Fruit fly (Drosophila melanogaster) whole organism, embryonic: ENCODE results near the gene Acp63F.

Source experiments
- Aef1 ChIP-seq: fragments of 200-800 bp; sonication (Bioruptor generic); IDR thresholded peaks from 3 replicates; pipeline ENCODE4 v1.3.6; 2022; ENCODE audit warnings: missing biosample characterization, missing genetic modification characterization
- Awh ChIP-seq: fragments of 200-800 bp; sonication (Bioruptor generic); IDR thresholded peaks from 2 replicates; pipeline ENCODE4, ENCODE4 v1.3.6; 2022; ENCODE audit warnings: missing biosample characterization, missing genetic modification characterization
- B-H1 ChIP-seq: fragments of 200-800 bp; sonication (Bioruptor generic); IDR thresholded peaks from 3 replicates; pipeline ENCODE4 v1.3.6; 2022; ENCODE audit warnings: missing biosample characterization, missing genetic modification characterization
- B-H2 ChIP-seq: fragments of 200-800 bp; sonication (Bioruptor generic); optimal IDR thresholded peaks from 2 replicates; lab custom pipeline; 2018; ENCODE audit warnings: missing biosample characterization, mild to moderate bottlenecking, missing genetic modification characterization
- Bdp1 ChIP-seq: fragments of 200-800 bp; sonication (Bioruptor generic); optimal IDR thresholded peaks from 3 replicates; lab custom pipeline; 2016; ENCODE audit warnings: missing biosample characterization, missing genetic modification characterization
- BtbVII ChIP-seq: fragments of 200-800 bp; sonication (Bioruptor generic); optimal IDR thresholded peaks from 3 replicates; lab custom pipeline; 2017; ENCODE audit warnings: missing biosample characterization, mild to moderate bottlenecking, missing genetic modification characterization
- CG10147 ChIP-seq: fragments of 200-800 bp; sonication (Bioruptor generic); optimal IDR thresholded peaks from 2 replicates; lab custom pipeline; 2019; ENCODE audit warnings: missing biosample characterization, mild to moderate bottlenecking, missing genetic modification characterization, moderate library complexity
- CG10366 ChIP-seq: fragments of 200-800 bp; sonication (Bioruptor generic); IDR thresholded peaks from 2 replicates; pipeline ENCODE4 v1.3.6; 2022; ENCODE audit warnings: missing biosample characterization, missing genetic modification characterization
- CG11247 ChIP-seq: fragments of 200-800 bp; sonication (Bioruptor generic); IDR thresholded peaks from 2 replicates; pipeline ENCODE4 v1.3.6; 2022; ENCODE audit warnings: missing biosample characterization, missing genetic modification characterization
- CG11456 ChIP-seq: fragments of 200-800 bp; sonication (Bioruptor generic); IDR thresholded peaks from 3 replicates; pipeline ENCODE4 v1.3.6; 2022; ENCODE audit warnings: missing biosample characterization, missing genetic modification characterization
- CG11504 ChIP-seq: fragments of 200-800 bp; sonication (Bioruptor generic); optimal IDR thresholded peaks from 3 replicates; lab custom pipeline; 2019; ENCODE audit warnings: missing biosample characterization, mild to moderate bottlenecking, missing genetic modification characterization, moderate library complexity
- CG14965 ChIP-seq: fragments of 200-800 bp; sonication (Bioruptor generic); optimal IDR thresholded peaks from 2 replicates; lab custom pipeline; 2016; ENCODE audit warnings: missing biosample characterization, missing genetic modification characterization, borderline replicate concordance
- CG15011 ChIP-seq: fragments of 200-800 bp; sonication (Bioruptor generic); optimal IDR thresholded peaks from 3 replicates; lab custom pipeline; 2018; ENCODE audit warnings: missing biosample characterization, mild to moderate bottlenecking, missing genetic modification characterization
- CG15601 ChIP-seq: fragments of 200-800 bp; sonication (Bioruptor generic); optimal IDR thresholded peaks from 3 replicates; lab custom pipeline; 2019; ENCODE audit warnings: missing biosample characterization, mild to moderate bottlenecking, missing genetic modification characterization, moderate library complexity
- CG2678 ChIP-seq: fragments of 200-800 bp; sonication (Bioruptor generic); optimal IDR thresholded peaks from 3 replicates; lab custom pipeline; 2019; ENCODE audit warnings: missing biosample characterization, mild to moderate bottlenecking, missing genetic modification characterization, moderate library complexity
- CG34376 ChIP-seq: fragments of 200-800 bp; sonication (Bioruptor generic); optimal IDR thresholded peaks from 2 replicates; lab custom pipeline; 2018; ENCODE audit warnings: missing biosample characterization, mild to moderate bottlenecking, missing genetic modification characterization
- CG43689 ChIP-seq: fragments of 200-800 bp; sonication (Bioruptor generic); IDR thresholded peaks from 2 replicates; pipeline ENCODE4 v1.3.6; 2022; ENCODE audit warnings: missing biosample characterization, missing genetic modification characterization
- CG7987 ChIP-seq: fragments of 200-800 bp; sonication (Bioruptor generic); optimal IDR thresholded peaks from 2 replicates; lab custom pipeline; 2018; ENCODE audit warnings: missing biosample characterization, mild to moderate bottlenecking, missing genetic modification characterization, moderate library complexity
- Chrac-16 ChIP-seq: fragments of 200-800 bp; sonication (Bioruptor generic); optimal IDR thresholded peaks from 3 replicates; lab custom pipeline; 2016; ENCODE audit warnings: missing biosample characterization, missing genetic modification characterization
- D19B ChIP-seq: fragments of 200-800 bp; sonication (Bioruptor generic); optimal IDR thresholded peaks from 2 replicates; lab custom pipeline; 2017; ENCODE audit warnings: missing biosample characterization, mild to moderate bottlenecking, missing genetic modification characterization
- Deaf1 ChIP-seq: fragments of 200-800 bp; optimal IDR thresholded peaks from 3 replicates; lab custom pipeline; 2019; ENCODE audit warnings: missing biosample characterization, mild to moderate bottlenecking, missing genetic modification characterization, moderate library complexity
- Dek ChIP-seq: fragments of 200-800 bp; sonication (Bioruptor generic); optimal IDR thresholded peaks from 3 replicates; lab custom pipeline; 2019; ENCODE audit warnings: missing biosample characterization, mild to moderate bottlenecking, missing genetic modification characterization, moderate library complexity
- Dp ChIP-seq: fragments of 200-800 bp; sonication (Bioruptor generic); optimal IDR thresholded peaks from 2 replicates; lab custom pipeline; 2018; ENCODE audit warnings: missing biosample characterization, mild to moderate bottlenecking, missing genetic modification characterization, moderate library complexity
- Ets65A ChIP-seq: fragments of 200-800 bp; sonication (Bioruptor generic); peaks from one replicate; lab custom pipeline; 2016; ENCODE audit warnings: missing biosample characterization, missing genetic modification characterization
- H2.0 ChIP-seq: fragments of 200-800 bp; sonication (Bioruptor generic); IDR thresholded peaks from 2 replicates; pipeline ENCODE4 v1.3.6; 2022; ENCODE audit warnings: missing biosample characterization, missing genetic modification characterization
- HLH3B ChIP-seq: fragments of 200-800 bp; sonication (Bioruptor generic); IDR thresholded peaks from 2 replicates; pipeline ENCODE4 v1.3.6; 2022; ENCODE audit warnings: missing biosample characterization, missing genetic modification characterization
- Hand ChIP-seq: fragments of 200-800 bp; sonication (Bioruptor generic); optimal IDR thresholded peaks from 2 replicates; lab custom pipeline; 2017; ENCODE audit warnings: mild to moderate bottlenecking, missing biosample characterization, missing genetic modification reagents, missing genetic modification characterization
- HmgD ChIP-seq: fragments of 200-800 bp; sonication (Bioruptor generic); optimal IDR thresholded peaks from 3 replicates; lab custom pipeline; 2016; ENCODE audit warnings: missing biosample characterization, missing genetic modification characterization
- Hr3 ChIP-seq: fragments of 200-800 bp; sonication (Bioruptor generic); optimal IDR thresholded peaks from 3 replicates; lab custom pipeline; 2016; ENCODE audit warnings: missing biosample characterization, missing genetic modification characterization
- Hsf ChIP-seq: fragments of 200-800 bp; sonication (Bioruptor generic); optimal IDR thresholded peaks from 3 replicates; lab custom pipeline; 2016; ENCODE audit warnings: missing biosample characterization, missing genetic modification characterization
- Jarid2 ChIP-seq: fragments of 200-800 bp; sonication (Bioruptor generic); optimal IDR thresholded peaks from 3 replicates; lab custom pipeline; 2017; ENCODE audit warnings: mild to moderate bottlenecking, missing biosample characterization, missing genetic modification reagents, missing genetic modification characterization
- Mrtf ChIP-seq: fragments of 200-800 bp; sonication (Bioruptor generic); IDR thresholded peaks from 3 replicates; pipeline ENCODE4 v1.3.6; 2022; ENCODE audit warnings: missing biosample characterization, missing genetic modification characterization
- Myb ChIP-seq: fragments of 200-800 bp; sonication (Bioruptor generic); optimal IDR thresholded peaks from 2 replicates; lab custom pipeline; 2016; ENCODE audit warnings: missing biosample characterization, missing genetic modification characterization
- PHDP ChIP-seq: fragments of 200-800 bp; sonication (Bioruptor generic); optimal IDR thresholded peaks from 3 replicates; lab custom pipeline; 2018; ENCODE audit warnings: missing biosample characterization, mild to moderate bottlenecking, missing genetic modification characterization, moderate library complexity
- Poxn ChIP-seq: fragments of 200-800 bp; sonication (Bioruptor generic); IDR thresholded peaks from 2 replicates; pipeline ENCODE4 v1.3.6; 2022; ENCODE audit warnings: missing biosample characterization, missing genetic modification characterization
- Ravus ChIP-seq: fragments of 200-800 bp; sonication (Bioruptor generic); IDR thresholded peaks from 2 replicates; pipeline ENCODE4 v1.3.6; 2022; ENCODE audit warnings: missing biosample characterization, missing genetic modification characterization
- Scr ChIP-seq: fragments of 200-800 bp; sonication (Bioruptor generic); IDR thresholded peaks from 2 replicates; pipeline ENCODE4 v1.3.6; 2022; ENCODE audit warnings: missing biosample characterization, missing genetic modification characterization; ENCODE audit not compliant: partially characterized antibody
- Sox100B ChIP-seq: fragments of 200-800 bp; sonication (Bioruptor generic); optimal IDR thresholded peaks from 3 replicates; lab custom pipeline; 2018; ENCODE audit warnings: missing biosample characterization, mild to moderate bottlenecking, missing genetic modification characterization
- YL-1 ChIP-seq: fragments of 200-800 bp; sonication (Bioruptor generic); optimal IDR thresholded peaks from 3 replicates; lab custom pipeline; 2017; ENCODE audit warnings: missing biosample characterization, mild to moderate bottlenecking, missing genetic modification characterization
- bsh ChIP-seq, 2 experiments: fragments of 200-800 bp; sonication (Bioruptor generic); optimal IDR thresholded peaks; 2 replicates each; lab custom pipeline; 2017 to 2018; ENCODE audit warnings: mild to moderate bottlenecking in 2 of 2, missing biosample characterization in 2 of 2, missing genetic modification characterization in 2 of 2, moderate library complexity in 1 of 2
- fd3F ChIP-seq: fragments of 200-800 bp; sonication (Bioruptor generic); optimal IDR thresholded peaks from 2 replicates; lab custom pipeline; 2018; ENCODE audit warnings: missing biosample characterization, mild to moderate bottlenecking, missing genetic modification characterization, moderate library complexity
- gcm ChIP-seq: fragments of 200-800 bp; sonication (Bioruptor generic); optimal IDR thresholded peaks from 2 replicates; lab custom pipeline; 2019; ENCODE audit warnings: missing biosample characterization, mild to moderate bottlenecking, missing genetic modification characterization, moderate library complexity
- grau ChIP-seq: fragments of 200-800 bp; optimal IDR thresholded peaks from 3 replicates; lab custom pipeline; 2019; ENCODE audit warnings: missing biosample characterization, mild to moderate bottlenecking, missing genetic modification characterization, moderate library complexity
- ham ChIP-seq: fragments of 200-800 bp; sonication (Bioruptor generic); IDR thresholded peaks from 2 replicates; pipeline ENCODE4 v1.3.6; 2022; ENCODE audit warnings: missing biosample characterization, missing genetic modification characterization
- jigr1 ChIP-seq: fragments of 200-800 bp; sonication (Bioruptor generic); IDR thresholded peaks from 3 replicates; pipeline ENCODE4 v1.3.6; 2022; ENCODE audit warnings: missing biosample characterization, missing genetic modification characterization
- pho ChIP-seq: fragments of 200-800 bp; sonication (Bioruptor generic); optimal IDR thresholded peaks from 2 replicates; lab custom pipeline; 2016; ENCODE audit warnings: missing biosample characterization, missing genetic modification characterization
- pnt ChIP-seq: fragments of 200-800 bp; sonication (Bioruptor generic); optimal IDR thresholded peaks from 3 replicates; lab custom pipeline; 2016; ENCODE audit warnings: missing biosample characterization, missing genetic modification characterization
- ranshi ChIP-seq: fragments of 200-800 bp; sonication (Bioruptor generic); IDR thresholded peaks from 2 replicates; pipeline ENCODE4 v1.3.6; 2022; ENCODE audit warnings: missing biosample characterization, missing genetic modification characterization
- slbo ChIP-seq: fragments of 200-800 bp; sonication (Bioruptor generic); IDR thresholded peaks from 2 replicates; pipeline ENCODE4 v1.3.6; 2022; ENCODE audit warnings: missing biosample characterization, missing genetic modification characterization
- ttk ChIP-seq: fragments of 200-800 bp; sonication (Bioruptor generic); IDR thresholded peaks from 2 replicates; pipeline ENCODE4 v2.1.2; 2022; ENCODE audit warnings: missing biosample characterization, missing genetic modification characterization
- vvl ChIP-seq: fragments of 200-800 bp; sonication (Bioruptor generic); IDR thresholded peaks from 2 replicates; pipeline ENCODE4 v1.3.6; 2022; ENCODE audit warnings: missing biosample characterization, missing genetic modification characterization

Gene Acp63F

dm6 chr3L:3771406-3771935, 44.7 kb downstream of the Acp63F start (continued):
- TF ChIP-seq fd3F (GFP tag; lab: Kevin White, UChicago) (peak; percentile 89), Awh (GFP tag; lab: Robert Waterston, UW) (peak; percentile 83), Dp (GFP tag; lab: Kevin White, UChicago) (no peak), Hsf (GFP tag; lab: Kevin White, UChicago) (peak; percentile 22), Hand (GFP tag; lab: Kevin White, UChicago) (peak; percentile 76), CG15011 (GFP tag; lab: Kevin White, UChicago) (peak; percentile 54), CG2678 (tag; lab: Kevin White, UChicago) (peak; percentile 88), CG34376 (GFP tag; lab: Kevin White, UChicago) (peak; percentile 1), CG11247 (peak; percentile 74), Sox100B (GFP tag; lab: Kevin White, UChicago) (peak; percentile 53), D19B (peak; percentile 36), pnt (GFP tag; lab: Kevin White, UChicago) (no peak), CG11456 (GFP tag; lab: Robert Waterston, UW) (peak; percentile 81), grau (tag; lab: Kevin White, UChicago) (peak; percentile 98), B-H2 (peak; percentile 66), ttk (GFP tag; lab: Robert Waterston, UW) (peak; percentile 82), jigr1 (0 out of 3 replicates have a peak, but pooled peaks have one; percentile 17), CG14965 (GFP tag; lab: Kevin White, UChicago) (no peak), Dek (peak; percentile 82), HLH3B (GFP tag; lab: Robert Waterston, UW) (peak; percentile 81), Jarid2 (GFP tag; lab: Kevin White, UChicago) (peak; percentile 15), CG43689 (GFP tag; lab: Robert Waterston, UW) (peak; percentile 54; the same call in 1 of the 2 replicates), CG15601 (tag; lab: Kevin White, UChicago) (peak; percentile 19), Ets65A (GFP tag; lab: Kevin White, UChicago) (no peak), Myb (no peak), slbo (peak; percentile 94), YL-1 (GFP tag; lab: Kevin White, UChicago) (no peak), CG10366 (GFP tag; lab: Robert Waterston, UW) (peak; percentile 64), CG11504 (tag; lab: Kevin White, UChicago) (peak; percentile 82), Aef1 (GFP tag; lab: Robert Waterston, UW) (peak; percentile 90), H2.0 (peak; percentile 78), pho (no peak), Hr3 (GFP tag; lab: Kevin White, UChicago) (peak; percentile 60), Scr (GFP tag; lab: Robert Waterston, UW) (no peak), ham (GFP tag; lab: Robert Waterston, UW) (no peak; the same call in 1 of the 2 replicates), Ravus (GFP tag; lab: Robert Waterston, UW) (peak; percentile 64), Poxn (GFP tag; lab: Robert Waterston, UW) (peak; percentile 36; the same call in 1 of the 2 replicates), ranshi (peak; percentile 89), BtbVII (GFP tag; lab: Kevin White, UChicago) (peak; percentile 68), gcm (peak; percentile 62), Mrtf (GFP tag; lab: Robert Waterston, UW) (peak; percentile 74; the same call in 1 of the 3 replicates), B-H1 (GFP tag; lab: Robert Waterston, UW) (peak; percentile 61), bsh (GFP tag; optimal IDR thresholded peaks at IDR 0.05; lab: Kevin White, UChicago) (peak; percentile 5 to 52), Deaf1 (tag; lab: Kevin White, UChicago) (peak; percentile 50), PHDP (tag; lab: Kevin White, UChicago) (peak; percentile 87), Bdp1 (no peak), HmgD (GFP tag; lab: Kevin White, UChicago) (no peak), CG7987 (peak; percentile 18), Chrac-16 (GFP tag; lab: Kevin White, UChicago) (peak; percentile 57), vvl (GFP tag; lab: Robert Waterston, UW) (peak; percentile 91), CG10147 (GFP tag; lab: Kevin White, UChicago) (peak; percentile 64)
